Worm (Caenorhabditis elegans): ENCODE measurements around the gene npr-6.

- TF ChIP-seq nhr-12 (tag; optimal IDR thresholded peaks at IDR 0.05) (no peak), nhr-237 (tag; optimal IDR thresholded peaks at IDR 0.05) (no peak), lin-32 (GFP tag; optimal IDR thresholded peaks at IDR 0.05) (no peak), lsy-2 (tag; optimal IDR thresholded peaks at IDR 0.05) (no peak), mep-1 (tag; optimal IDR thresholded peaks at IDR 0.05) (no peak)
These were observed 39.9 kb downstream of the npr-6 start for ce11 chrX:10245617-10246016.
